Worm (Caenorhabditis elegans) whole organism, young adult: ENCODE measurements around the gene F14H3.3.

Experiments used
- B0019.2 ChIP-seq: fragments of 200-800 bp; sonication (Bioruptor generic); conservative IDR thresholded peaks from 2 replicates; pipeline ENCODE4 v1.3.6; 2022; ENCODE audit warnings: missing genetic modification reagents, missing genetic modification characterization, missing compliant biosample characterization
- B0035.1 ChIP-seq: sonication (generic microtip); optimal IDR thresholded peaks from 2 replicates; lab custom pipeline; 2016; ENCODE audit warnings: missing genetic modification characterization, mild to moderate bottlenecking, missing compliant biosample characterization, missing genotype, missing genetic modification reagents
- B0261.1 ChIP-seq: sonication (generic microtip); optimal IDR thresholded peaks from 2 replicates; lab custom pipeline; 2016; ENCODE audit warnings: mild to moderate bottlenecking, missing genetic modification characterization, moderate library complexity, missing compliant biosample characterization
- B0336.3 ChIP-seq: fragments of 200-800 bp; sonication (Bioruptor generic); IDR thresholded peaks from 2 replicates; pipeline ENCODE4 v1.3.6; 2022; ENCODE audit warnings: missing genetic modification characterization, missing compliant biosample characterization
- C17E4.6 ChIP-seq: fragments of 200-800 bp; sonication (Bioruptor generic); IDR thresholded peaks from 2 replicates; pipeline ENCODE4 v1.3.6; 2022; ENCODE audit warnings: missing genetic modification reagents, missing genetic modification characterization, missing compliant biosample characterization
- D2030.7 ChIP-seq: fragments of 200-800 bp; sonication (Bioruptor generic); IDR thresholded peaks from 2 replicates; pipeline ENCODE4 v1.3.6; 2022; ENCODE audit warnings: missing genetic modification reagents, missing genetic modification characterization, missing compliant biosample characterization
- F10E7.11 ChIP-seq: sonication (generic microtip); optimal IDR thresholded peaks from 2 replicates; lab custom pipeline; 2017; ENCODE audit warnings: mild to moderate bottlenecking, missing genetic modification characterization, moderate library complexity, missing compliant biosample characterization
- F49E8.2 ChIP-seq: sonication (generic microtip); optimal IDR thresholded peaks from 3 replicates; lab custom pipeline; 2017; ENCODE audit warnings: missing genetic modification characterization, mild to moderate bottlenecking, missing compliant biosample characterization, antibody characterized with exemption, moderate library complexity; ENCODE audit not compliant: insufficient read depth
- F57A8.1 ChIP-seq: fragments of 200-800 bp; sonication (Bioruptor generic); optimal IDR thresholded peaks from 2 replicates; lab custom pipeline; 2018; ENCODE audit warnings: mild to moderate bottlenecking, missing genetic modification characterization, moderate library complexity, missing compliant biosample characterization
- K11D2.4 ChIP-seq: fragments of 200-800 bp; sonication (Bioruptor generic); IDR thresholded peaks from 2 replicates; pipeline ENCODE4 v1.3.6; 2022; ENCODE audit warnings: missing genetic modification reagents, missing genetic modification characterization, missing compliant biosample characterization
- T07F8.4 ChIP-seq: sonication (generic microtip); optimal IDR thresholded peaks from 2 replicates; lab custom pipeline; 2016; ENCODE audit warnings: mild to moderate bottlenecking, missing genetic modification characterization, moderate library complexity, missing compliant biosample characterization
- T26A5.8 ChIP-seq: sonication (generic microtip); optimal IDR thresholded peaks from 2 replicates; lab custom pipeline; 2016; ENCODE audit warnings: missing genetic modification characterization, missing compliant biosample characterization
- Y56A3A.18 ChIP-seq: fragments of 200-800 bp; sonication (Bioruptor generic); IDR thresholded peaks from 2 replicates; pipeline ENCODE4 v1.3.6; 2022; ENCODE audit warnings: missing genetic modification reagents, missing genetic modification characterization, missing compliant biosample characterization
- Y95B8A.8 ChIP-seq: fragments of 200-800 bp; sonication (Bioruptor generic); IDR thresholded peaks from 2 replicates; pipeline ENCODE4 v1.3.6; 2022; ENCODE audit warnings: missing genetic modification reagents, missing genetic modification characterization, missing compliant biosample characterization
- athp-1 ChIP-seq: sonication (generic microtip); optimal IDR thresholded peaks from 2 replicates; lab custom pipeline; 2017; ENCODE audit warnings: mild to moderate bottlenecking, missing genetic modification characterization, missing compliant biosample characterization
- attf-3 ChIP-seq: fragments of 200-800 bp; sonication (Bioruptor generic); conservative IDR thresholded peaks from 2 replicates; pipeline ENCODE4 v1.3.6; 2022; ENCODE audit warnings: missing genetic modification reagents, missing genetic modification characterization, missing compliant biosample characterization
- bed-1 ChIP-seq: fragments of 200-800 bp; sonication (Bioruptor generic); IDR thresholded peaks from 2 replicates; pipeline ENCODE4 v1.3.6; 2022; ENCODE audit warnings: missing genetic modification reagents, missing genetic modification characterization, missing compliant biosample characterization
- bed-2 ChIP-seq: fragments of 200-800 bp; sonication (Bioruptor generic); IDR thresholded peaks from 2 replicates; pipeline ENCODE4 v1.3.6; 2022; ENCODE audit warnings: missing genetic modification reagents, missing genetic modification characterization, missing compliant biosample characterization
- cebp-2 ChIP-seq: fragments of 200-800 bp; sonication (Bioruptor generic); IDR thresholded peaks from 2 replicates; pipeline ENCODE4 v1.3.6; 2022; ENCODE audit warnings: missing genetic modification characterization, missing compliant biosample characterization
- ceh-79 ChIP-seq: sonication (generic microtip); optimal IDR thresholded peaks from 2 replicates; lab custom pipeline; 2017; ENCODE audit warnings: mild to moderate bottlenecking, missing genetic modification characterization, missing compliant biosample characterization
- dox-1 ChIP-seq: fragments of 200-800 bp; sonication (Bioruptor generic); IDR thresholded peaks from 2 replicates; pipeline ENCODE4 v1.3.6; 2022; ENCODE audit warnings: missing genetic modification reagents, missing genetic modification characterization, missing compliant biosample characterization
- dpl-1 ChIP-seq: fragments of 150-350 bp; optimal IDR thresholded peaks from 2 replicates; lab custom pipeline; 2014; ENCODE audit warnings: missing biosample characterization, missing genetic modification reagents, missing genetic modification characterization
- efl-1 ChIP-seq: fragments of 150-350 bp; optimal IDR thresholded peaks from 2 replicates; lab custom pipeline; 2014; ENCODE audit warnings: missing biosample characterization, missing genetic modification reagents, missing genetic modification characterization
- egl-18 ChIP-seq: fragments of 200-800 bp; sonication (Bioruptor generic); IDR thresholded peaks from 2 replicates; pipeline ENCODE4 v1.3.6; 2022; ENCODE audit warnings: missing genetic modification reagents, missing genetic modification characterization, missing compliant biosample characterization
- gei-17 ChIP-seq: fragments of 200-800 bp; sonication (Bioruptor generic); optimal IDR thresholded peaks from 2 replicates; lab custom pipeline; 2018; ENCODE audit warnings: mild to moderate bottlenecking, missing genetic modification characterization, missing compliant biosample characterization
- hmg-20 ChIP-seq: fragments of 200-800 bp; sonication (Bioruptor generic); IDR thresholded peaks from 2 replicates; pipeline ENCODE4 v1.3.6; 2022; ENCODE audit warnings: missing genetic modification reagents, missing genetic modification characterization, missing compliant biosample characterization
- let-607 ChIP-seq, 2 experiments: fragments of 200-800 bp in 1 of 2; sonication (Bioruptor generic) in 1 of 2; sonication (generic microtip) in 1 of 2; optimal IDR thresholded peaks; 2 replicates each; lab custom pipeline; 2016 to 2018; ENCODE audit warnings: mild to moderate bottlenecking in 2 of 2, missing compliant biosample characterization in 2 of 2, missing genetic modification characterization in 2 of 2, moderate library complexity in 2 of 2, missing genotype in 1 of 2
- lin-35 ChIP-seq, 3 experiments: fragments of 150-350 bp in 2 of 3; sonication (generic microtip) in 1 of 3; optimal IDR thresholded peaks; 2 replicates each; lab custom pipeline; 2014 to 2018; ENCODE audit warnings: missing biosample characterization in 3 of 3, missing genetic modification characterization in 3 of 3, missing genetic modification reagents in 3 of 3
- madf-6 ChIP-seq: fragments of 200-800 bp; sonication (Bioruptor generic); IDR thresholded peaks from 2 replicates; pipeline ENCODE4 v1.3.6; 2022; ENCODE audit warnings: missing genetic modification reagents, missing genetic modification characterization, missing compliant biosample characterization
- madf-8 ChIP-seq: fragments of 200-800 bp; sonication (Bioruptor generic); conservative IDR thresholded peaks from 2 replicates; pipeline ENCODE4 v1.3.6; 2022; ENCODE audit warnings: missing genetic modification reagents, missing genetic modification characterization, missing compliant biosample characterization
- mel-28 ChIP-seq: sonication (generic microtip); optimal IDR thresholded peaks from 2 replicates; lab custom pipeline; 2016; ENCODE audit warnings: borderline replicate concordance, mild to moderate bottlenecking, missing genetic modification characterization, missing compliant biosample characterization
- nfya-1 ChIP-seq: sonication (generic microtip); optimal IDR thresholded peaks from 2 replicates; lab custom pipeline; 2017; ENCODE audit warnings: antibody characterized with exemption, missing compliant biosample characterization, missing genetic modification characterization, borderline replicate concordance; ENCODE audit not compliant: insufficient read depth
- nfyb-1 ChIP-seq: fragments of 200-800 bp; sonication (Bioruptor generic); IDR thresholded peaks from 2 replicates; pipeline ENCODE4 v1.3.6; 2022; ENCODE audit warnings: missing genetic modification reagents, missing genetic modification characterization, missing compliant biosample characterization
- nhr-80 ChIP-seq: sonication (generic microtip); optimal IDR thresholded peaks from 2 replicates; lab custom pipeline; 2016; ENCODE audit warnings: missing genetic modification characterization, missing compliant biosample characterization
- nhr-90 ChIP-seq: sonication (generic microtip); optimal IDR thresholded peaks from 2 replicates; lab custom pipeline; 2016; ENCODE audit warnings: missing genotype, mild to moderate bottlenecking, missing genetic modification characterization, missing compliant biosample characterization
- pha-4 ChIP-seq: fragments of 150-350 bp; sonication (generic microtip); optimal IDR thresholded peaks from 2 replicates; lab custom pipeline; 2014; ENCODE audit warnings: missing biosample characterization, missing genetic modification reagents, missing genetic modification characterization
- somi-1 ChIP-seq: fragments of 200-800 bp; sonication (Bioruptor generic); optimal IDR thresholded peaks from 2 replicates; lab custom pipeline; 2018; ENCODE audit warnings: mild to moderate bottlenecking, missing genetic modification characterization, missing compliant biosample characterization
- sptf-2 ChIP-seq: fragments of 200-800 bp; sonication (Bioruptor generic); optimal IDR thresholded peaks from 2 replicates; lab custom pipeline; 2018; ENCODE audit warnings: mild to moderate bottlenecking, missing genetic modification characterization, missing compliant biosample characterization
- tbx-9 ChIP-seq: sonication (generic microtip); optimal IDR thresholded peaks from 2 replicates; lab custom pipeline; 2016; ENCODE audit warnings: borderline replicate concordance, missing genetic modification characterization, inconsistent platforms, missing compliant biosample characterization
- xnd-1 ChIP-seq: sonication (generic microtip); optimal IDR thresholded peaks from 2 replicates; lab custom pipeline; 2016; ENCODE audit warnings: missing genotype, missing genetic modification reagents, missing genetic modification characterization, missing compliant biosample characterization
- zim-3 ChIP-seq: sonication (generic microtip); optimal IDR thresholded peaks from 2 replicates; lab custom pipeline; 2017; ENCODE audit warnings: mild to moderate bottlenecking, missing genetic modification characterization, moderate library complexity, missing compliant biosample characterization

The F14H3.3 gene

ce11 chrV:16062788-16063187 lies 9.5 kb upstream of the F14H3.3 start, which contains the start of gene F14H3.14:
TSS of gene F14H3.14 (minus strand) at chrV:16062888.
- TF ChIP-seq madf-6 (no peak), lin-35 (GFP tag; optimal IDR thresholded peaks at IDR 0.05; lab: Kevin White, UChicago) (no peak), T07F8.4 (no peak), K11D2.4 (GFP tag; lab: Robert Waterston, UW) (no peak), zim-3 (tag; lab: Kevin White, UChicago) (no peak), dox-1 (GFP tag; lab: Robert Waterston, UW) (no peak), sptf-2 (GFP tag; lab: Kevin White, UChicago) (no peak), nfyb-1 (no peak), Y95B8A.8 (GFP tag; lab: Robert Waterston, UW) (no peak), tbx-9 (tag; lab: Kevin White, UChicago) (no peak), nfya-1 (tag; lab: Kevin White, UChicago) (no peak), bed-2 (GFP tag; lab: Robert Waterston, UW) (no peak), mel-28 (tag; lab: Kevin White, UChicago) (no peak), nhr-90 (tag; lab: Kevin White, UChicago) (no peak), B0019.2 (GFP tag; lab: Robert Waterston, UW) (no peak), B0035.1 (tag; lab: Kevin White, UChicago) (no peak), attf-3 (GFP tag; lab: Robert Waterston, UW) (no peak)

- TF ChIP-seq let-607 (tag; optimal IDR thresholded peaks at IDR 0.05; lab: Kevin White, UChicago): no peak
- TF ChIP-seq efl-1 (GFP tag; lab: Kevin White, UChicago): no peak
- TF ChIP-seq egl-18: no peak
- TF ChIP-seq F57A8.1 (GFP tag; lab: Kevin White, UChicago): no peak
Observed at ce11 chrV:16061993-16062392, 8.7 kb upstream of the F14H3.3 start, which contains the start of gene fbxa-100. TSS of gene fbxa-100 (minus strand) at chrV:16062093.

- TF ChIP-seq bed-1 (GFP tag; lab: Robert Waterston, UW): no peak
- TF ChIP-seq ceh-79 (tag; lab: Kevin White, UChicago): no peak
- TF ChIP-seq gei-17 (GFP tag; lab: Kevin White, UChicago): no peak
- no peak for TF ChIP-seq B0019.2 (GFP tag; lab: Robert Waterston, UW)
- no peak for TF ChIP-seq somi-1 (GFP tag; lab: Kevin White, UChicago)
- TF ChIP-seq, all 124 proteins: peak for 0
Observed at ce11 chrV:16060135-16060534, 6.9 kb upstream of the F14H3.3 start, which contains the start of gene F14H3.15. TSS of gene F14H3.15 (minus strand) at chrV:16060235.

ce11 chrV:16058872-16059271 lies 5.6 kb upstream of the F14H3.3 start, which contains the start of gene F14H3.6:
TSS of gene F14H3.6 (minus strand) at chrV:16058893.
- TF ChIP-seq efl-1 (GFP tag; lab: Kevin White, UChicago) (peak; percentile 86), hmg-20 (GFP tag; lab: Robert Waterston, UW) (no peak), B0019.2 (GFP tag; lab: Robert Waterston, UW) (no peak), F49E8.2 (tag; lab: Kevin White, UChicago) (no peak), B0336.3 (no peak), athp-1 (no peak), dpl-1 (GFP tag; lab: Kevin White, UChicago) (peak; percentile 69), B0261.1 (tag; lab: Kevin White, UChicago) (no peak), pha-4 (tag; lab: Kevin White, UChicago) (no peak), C17E4.6 (GFP tag; lab: Robert Waterston, UW) (no peak), madf-6 (peak; percentile 86), cebp-2 (no peak), sptf-2 (GFP tag; lab: Kevin White, UChicago) (no peak), xnd-1 (peak; percentile 44), madf-8 (peak; percentile 75), nhr-80 (tag; lab: Kevin White, UChicago) (no peak), D2030.7 (GFP tag; lab: Robert Waterston, UW) (peak; percentile 20; the same call in 1 of the 2 replicates), F10E7.11 (tag; lab: Kevin White, UChicago) (no peak), Y56A3A.18 (GFP tag; lab: Robert Waterston, UW) (no peak), T26A5.8 (tag; lab: Kevin White, UChicago) (no peak)
